Worm (Caenorhabditis elegans) whole organism, early embryonic: ENCODE data around the gene K10H10.9.

ENCODE experiments used
- B0310.2 ChIP-seq: sonication (generic microtip); optimal IDR thresholded peaks from 2 replicates; lab custom pipeline; 2016; ENCODE audit warnings: mild to moderate bottlenecking, missing genetic modification characterization, missing compliant biosample characterization
- F13C5.2 ChIP-seq: sonication (generic microtip); optimal IDR thresholded peaks from 2 replicates; lab custom pipeline; 2017; ENCODE audit warnings: mild to moderate bottlenecking, missing genetic modification characterization, inconsistent platforms, missing compliant biosample characterization
- aly-1 ChIP-seq: sonication (generic microtip); optimal IDR thresholded peaks from 2 replicates; lab custom pipeline; 2016; ENCODE audit warnings: missing genetic modification characterization, missing compliant biosample characterization
- ama-1 ChIP-seq: fragments of 150-350 bp; optimal IDR thresholded peaks from 2 replicates; lab custom pipeline; 2014
- ceh-13 ChIP-seq: fragments of 200-800 bp; sonication (Bioruptor generic); optimal IDR thresholded peaks from 2 replicates; lab custom pipeline; 2018; ENCODE audit warnings: mild to moderate bottlenecking, missing genetic modification characterization, missing compliant biosample characterization
- ceh-36 ChIP-seq: sonication (generic microtip); optimal IDR thresholded peaks from 2 replicates; lab custom pipeline; 2016; ENCODE audit warnings: missing genetic modification characterization, inconsistent platforms, missing compliant biosample characterization
- ets-7 ChIP-seq: sonication (generic microtip); optimal IDR thresholded peaks from 2 replicates; lab custom pipeline; 2016; ENCODE audit warnings: missing genotype, missing genetic modification characterization, missing compliant biosample characterization
- flt-1 ChIP-seq: fragments of 200-800 bp; sonication (Bioruptor generic); IDR thresholded peaks from 2 replicates; pipeline ENCODE4 v1.3.6; 2022; ENCODE audit warnings: missing genetic modification characterization, missing compliant biosample characterization
- hmbx-1 ChIP-seq: sonication (generic microtip); optimal IDR thresholded peaks from 2 replicates; lab custom pipeline; 2016; ENCODE audit warnings: mild to moderate bottlenecking, missing genetic modification characterization, missing compliant biosample characterization
- hmg-4 ChIP-seq: fragments of 200-800 bp; sonication (Bioruptor generic); optimal IDR thresholded peaks from 2 replicates; lab custom pipeline; 2018; ENCODE audit warnings: mild to moderate bottlenecking, missing genetic modification characterization, missing compliant biosample characterization
- hnd-1 ChIP-seq: sonication (generic microtip); optimal IDR thresholded peaks from 2 replicates; lab custom pipeline; 2016; ENCODE audit warnings: missing genetic modification characterization, missing compliant biosample characterization
- pes-1 ChIP-seq: fragments of 200-800 bp; sonication (Bioruptor generic); IDR thresholded peaks from 2 replicates; pipeline ENCODE4 v1.3.6; 2022; ENCODE audit warnings: missing genetic modification reagents, missing genetic modification characterization, missing compliant biosample characterization
- scrt-1 ChIP-seq: fragments of 200-800 bp; sonication (Bioruptor generic); IDR thresholded peaks from 2 replicates; pipeline ENCODE4 v1.3.6; 2022; ENCODE audit warnings: missing genetic modification characterization, missing compliant biosample characterization
- sea-1 ChIP-seq: fragments of 200-800 bp; sonication (Bioruptor generic); conservative IDR thresholded peaks from 2 replicates; pipeline ENCODE4 v1.3.6; 2022; ENCODE audit warnings: missing genetic modification characterization, missing compliant biosample characterization
- tbx-11 ChIP-seq: fragments of 200-800 bp; sonication (Bioruptor generic); IDR thresholded peaks from 2 replicates; pipeline ENCODE4 v1.3.6; 2022; ENCODE audit warnings: missing genetic modification characterization, missing compliant biosample characterization
- tbx-37 ChIP-seq: fragments of 200-800 bp; sonication (Bioruptor generic); conservative IDR thresholded peaks from 2 replicates; pipeline ENCODE4 v1.3.6; 2022; ENCODE audit warnings: missing genetic modification reagents, missing genetic modification characterization, missing compliant biosample characterization
- tra-4 ChIP-seq: sonication (generic microtip); optimal IDR thresholded peaks from 2 replicates; lab custom pipeline; 2017; ENCODE audit warnings: missing genetic modification characterization, missing compliant biosample characterization

K10H10.9 gene

DNA sequence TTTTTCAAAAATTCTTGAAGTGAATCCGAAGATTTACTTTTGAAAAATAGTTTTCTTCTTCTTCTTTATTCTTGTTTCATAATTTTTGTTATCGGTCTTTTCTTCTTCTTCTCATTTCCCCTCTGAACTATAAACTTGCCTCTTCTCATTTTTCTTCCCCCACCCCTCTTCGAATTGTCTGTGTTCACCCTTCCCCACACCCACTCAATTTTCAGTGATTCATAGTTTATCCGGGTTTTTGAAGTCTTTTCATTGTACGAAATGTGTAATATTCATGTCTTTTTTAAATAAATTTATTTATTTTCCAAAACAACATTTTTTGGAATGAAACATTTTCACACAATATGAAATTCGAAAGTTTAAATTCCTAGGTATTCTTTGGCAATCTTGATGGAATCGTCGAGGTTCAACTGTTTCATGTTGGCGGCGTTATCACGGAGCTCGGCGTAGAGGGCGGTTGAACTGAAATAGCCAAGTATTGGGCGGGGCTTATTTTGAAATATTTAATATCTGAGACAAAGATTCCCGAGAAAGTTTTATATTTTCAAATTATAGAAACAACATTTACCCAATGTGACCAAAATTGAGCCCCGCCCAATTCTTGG, 22.2 kb downstream of the K10H10.9 start:
- TF ChIP-seq ceh-13 (GFP tag; lab: Kevin White, UChicago) (no peak), hmbx-1 (tag; lab: Kevin White, UChicago) (no peak), tra-4 (tag; lab: Kevin White, UChicago) (no peak), ets-7 (no peak), hnd-1 (tag; lab: Kevin White, UChicago) (no peak), aly-1 (tag; lab: Kevin White, UChicago) (no peak)

DNA sequence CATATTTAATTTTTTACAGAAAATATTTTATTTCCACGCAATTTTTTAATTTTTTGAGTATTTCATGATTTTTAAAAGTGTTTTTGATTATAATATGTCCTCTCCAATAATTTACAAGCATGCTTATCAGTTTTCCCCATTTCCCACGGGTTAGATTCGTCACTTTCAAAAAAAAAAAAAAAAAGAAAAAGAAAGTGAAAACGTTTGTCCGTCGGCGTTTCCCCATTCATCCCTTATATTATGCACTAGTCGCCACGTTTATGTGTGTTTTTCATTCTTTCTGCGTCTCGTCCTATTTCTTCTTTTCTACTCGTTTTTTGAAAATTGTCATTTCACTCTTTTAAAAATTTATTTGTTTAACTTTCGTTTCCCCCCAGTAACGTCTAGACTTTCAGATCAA, 25.5 kb downstream of the K10H10.9 start, which contains the start of gene vnut-1:
Gene vnut-1 (plus strand): TSS at position 396 of the 400 bp plus-strand sequence.
- TF ChIP-seq sea-1 (no peak), aly-1 (tag; lab: Kevin White, UChicago) (no peak), hmg-4 (GFP tag; lab: Kevin White, UChicago) (no peak), scrt-1 (no peak), ets-7 (no peak), tbx-11 (no peak), pes-1 (GFP tag; lab: Robert Waterston, UW) (no peak), hnd-1 (tag; lab: Kevin White, UChicago) (no peak), ama-1 (lab: Kevin White, UChicago) (no peak), ceh-36 (tag; lab: Kevin White, UChicago) (no peak), ceh-13 (GFP tag; lab: Kevin White, UChicago) (no peak), hmbx-1 (tag; lab: Kevin White, UChicago) (no peak), F13C5.2 (no peak), tbx-37 (no peak), B0310.2 (tag; lab: Kevin White, UChicago) (no peak), tra-4 (tag; lab: Kevin White, UChicago) (no peak), flt-1 (no peak)

ce11 chrII:14488661-14489060, 26.3 kb downstream of the K10H10.9 start, which contains the start of gene usp-14:
Gene usp-14 (minus strand): TSS chrII:14488688.
- TF ChIP-seq pes-1 (GFP tag; lab: Robert Waterston, UW) (no peak), B0310.2 (tag; lab: Kevin White, UChicago) (no peak), F13C5.2 (no peak), scrt-1 (no peak), hmg-4 (GFP tag; lab: Kevin White, UChicago) (no peak), hmbx-1 (tag; lab: Kevin White, UChicago) (no peak), tra-4 (tag; lab: Kevin White, UChicago) (no peak), tbx-11 (no peak), ama-1 (lab: Kevin White, UChicago) (no peak), flt-1 (no peak), ets-7 (no peak)

ce11 chrII:14483813-14484212, 31.1 kb downstream of the K10H10.9 start:
- no peak for TF ChIP-seq ama-1 (lab: Kevin White, UChicago)
- no peak for TF ChIP-seq ceh-36 (tag; lab: Kevin White, UChicago)
- no peak for TF ChIP-seq hmbx-1 (tag; lab: Kevin White, UChicago)
- TF ChIP-seq F13C5.2: no peak
- TF ChIP-seq hmg-4 (GFP tag; lab: Kevin White, UChicago): no peak
- no peak for TF ChIP-seq hnd-1 (tag; lab: Kevin White, UChicago)
- no peak for TF ChIP-seq pes-1 (GFP tag; lab: Robert Waterston, UW)
- TF ChIP-seq sea-1: no peak
- TF ChIP-seq B0310.2 (tag; lab: Kevin White, UChicago): no peak
- no peak for TF ChIP-seq aly-1 (tag; lab: Kevin White, UChicago)
- no peak for TF ChIP-seq tbx-37
- TF ChIP-seq tbx-11: no peak
- TF ChIP-seq ets-7: no peak
- TF ChIP-seq ceh-13 (GFP tag; lab: Kevin White, UChicago): no peak
- no peak for TF ChIP-seq tra-4 (tag; lab: Kevin White, UChicago)
- no peak for TF ChIP-seq scrt-1
- TF ChIP-seq flt-1: no peak

ce11 chrII:14480772-14481171, 34.1 kb downstream of the K10H10.9 start:
- TF ChIP-seq flt-1: no peak
- TF ChIP-seq hmg-4 (GFP tag; lab: Kevin White, UChicago): no peak
- no peak for TF ChIP-seq hnd-1 (tag; lab: Kevin White, UChicago)
- TF ChIP-seq ceh-36 (tag; lab: Kevin White, UChicago): no peak
- TF ChIP-seq aly-1 (tag; lab: Kevin White, UChicago): no peak
- no peak for TF ChIP-seq pes-1 (GFP tag; lab: Robert Waterston, UW)
- no peak for TF ChIP-seq tra-4 (tag; lab: Kevin White, UChicago)
- no peak for TF ChIP-seq F13C5.2
- no peak for TF ChIP-seq tbx-11
- TF ChIP-seq scrt-1: no peak
- no peak for TF ChIP-seq tbx-37
- no peak for TF ChIP-seq ceh-13 (GFP tag; lab: Kevin White, UChicago)
- no peak for TF ChIP-seq ama-1 (lab: Kevin White, UChicago)
- no peak for TF ChIP-seq ets-7
- TF ChIP-seq hmbx-1 (tag; lab: Kevin White, UChicago): no peak
- no peak for TF ChIP-seq B0310.2 (tag; lab: Kevin White, UChicago)
- TF ChIP-seq sea-1: no peak

DNA sequence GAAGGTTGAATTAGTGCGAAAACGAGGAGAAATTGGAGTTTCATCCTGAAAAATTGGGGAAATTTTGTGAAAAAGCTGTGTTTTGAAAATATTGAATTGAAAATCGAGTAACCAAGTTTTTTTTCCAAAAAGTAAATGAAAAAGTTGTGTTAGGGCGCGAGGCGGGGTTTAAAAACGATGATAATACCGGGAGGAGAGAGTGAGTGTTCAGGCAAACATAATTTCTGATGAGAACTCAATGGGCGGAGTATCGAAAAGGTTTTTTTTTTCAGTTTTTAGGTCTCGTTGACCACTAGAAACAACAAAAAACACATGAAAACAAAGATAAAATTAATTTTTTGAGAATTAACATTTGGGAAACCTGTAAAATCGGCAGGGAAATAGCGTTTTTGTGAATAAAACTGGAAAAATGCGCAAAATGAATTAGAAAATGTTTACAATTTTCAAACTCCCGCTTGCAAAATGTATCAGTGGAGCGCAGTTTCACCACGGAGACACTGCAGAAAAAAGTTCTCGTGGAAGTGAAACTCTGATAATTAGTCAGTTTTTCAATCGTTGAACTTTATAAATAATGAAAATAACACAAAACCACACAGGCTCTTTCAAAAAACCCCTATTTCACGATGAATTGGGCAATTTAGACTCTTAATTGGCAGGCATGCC, 35.2 kb downstream of the K10H10.9 start, which contains the start of gene C13B4.1:
Gene C13B4.1 (minus strand): TSS at position 51 of the 663 bp plus-strand sequence.
- TF ChIP-seq B0310.2 (tag; lab: Kevin White, UChicago): no peak
- TF ChIP-seq tbx-37: no peak
- TF ChIP-seq ceh-36 (tag; lab: Kevin White, UChicago): no peak
- TF ChIP-seq pes-1 (GFP tag; lab: Robert Waterston, UW): no peak
- no peak for TF ChIP-seq hmg-4 (GFP tag; lab: Kevin White, UChicago)
- no peak for TF ChIP-seq hmbx-1 (tag; lab: Kevin White, UChicago)
- TF ChIP-seq hnd-1 (tag; lab: Kevin White, UChicago): no peak
- TF ChIP-seq tra-4 (tag; lab: Kevin White, UChicago): no peak
- TF ChIP-seq ama-1 (lab: Kevin White, UChicago): no peak
- TF ChIP-seq sea-1: no peak
- no peak for TF ChIP-seq ceh-13 (GFP tag; lab: Kevin White, UChicago)

- TF ChIP-seq flt-1: peak; percentile 70
- no peak for TF ChIP-seq B0310.2 (tag; lab: Kevin White, UChicago)
- TF ChIP-seq ceh-13 (GFP tag; lab: Kevin White, UChicago): no peak
- no peak for TF ChIP-seq hmbx-1 (tag; lab: Kevin White, UChicago)
- TF ChIP-seq sea-1: 0 out of 2 replicates have a peak, but pooled peaks have one; percentile 60
- 0 out of 2 replicates have a peak, but pooled peaks have one; percentile 25 for TF ChIP-seq tbx-37
- peak; percentile 25 for TF ChIP-seq ceh-36 (tag; lab: Kevin White, UChicago)
- TF ChIP-seq pes-1 (GFP tag; lab: Robert Waterston, UW): peak; percentile 73
- peak; percentile 0 for TF ChIP-seq hmg-4 (GFP tag; lab: Kevin White, UChicago)
- peak; percentile 56 for TF ChIP-seq scrt-1
- TF ChIP-seq ets-7: no peak
- TF ChIP-seq F13C5.2: no peak
- TF ChIP-seq tbx-11: no peak
These were observed 40.2 kb downstream of the K10H10.9 start for ce11 chrII:14474700-14475099.
